Worm (Caenorhabditis elegans) whole organism, L1 larva: ENCODE results near the gene T25B9.8.
A peak's percentile ranks its signal among the peaks of the same experiment; 100 is the strongest.

Experiments
- C16A3.4 ChIP-seq: fragments of 150-350 bp; optimal IDR thresholded peaks from 2 replicates; lab custom pipeline; 2014; ENCODE audit warnings: missing biosample characterization, missing genetic modification characterization
- C34B4.2 ChIP-seq: sonication (generic microtip); optimal IDR thresholded peaks from 2 replicates; lab custom pipeline; 2017; ENCODE audit warnings: mild to moderate bottlenecking, missing genetic modification characterization, missing compliant biosample characterization
- F16B12.6 ChIP-seq: fragments of 150-350 bp; optimal IDR thresholded peaks from 2 replicates; lab custom pipeline; 2014; ENCODE audit warnings: missing biosample characterization, missing genetic modification characterization
- alr-1 ChIP-seq: fragments of 200-800 bp; sonication (Bioruptor generic); optimal IDR thresholded peaks from 2 replicates; lab custom pipeline; 2018; ENCODE audit warnings: borderline replicate concordance, mild to moderate bottlenecking, missing genetic modification characterization, missing compliant biosample characterization
- ama-1 ChIP-seq: fragments of 150-350 bp; optimal IDR thresholded peaks from 2 replicates; lab custom pipeline; 2014
- blmp-1 ChIP-seq: fragments of 150-350 bp; optimal IDR thresholded peaks from 2 replicates; lab custom pipeline; 2014; ENCODE audit warnings: missing biosample characterization, missing genetic modification characterization
- ceh-63 ChIP-seq: fragments of 200-800 bp; sonication (Bioruptor generic); optimal IDR thresholded peaks from 2 replicates; lab custom pipeline; 2018; ENCODE audit warnings: mild to moderate bottlenecking, missing genetic modification characterization, missing compliant biosample characterization
- ceh-8 ChIP-seq: fragments of 200-800 bp; sonication (Bioruptor generic); optimal IDR thresholded peaks from 2 replicates; lab custom pipeline; 2018; ENCODE audit warnings: mild to moderate bottlenecking, missing genetic modification characterization, moderate library complexity, missing compliant biosample characterization
- ceh-82 ChIP-seq, 3 experiments: fragments of 150-350 bp in 1 of 3; sonication (generic microtip) in 2 of 3; optimal IDR thresholded peaks; 2 replicates each; lab custom pipeline; 2014 to 2017; ENCODE audit warnings: missing biosample characterization in 3 of 3, missing genetic modification characterization in 3 of 3
- ceh-90 ChIP-seq: sonication (generic microtip); optimal IDR thresholded peaks from 2 replicates; lab custom pipeline; 2016; ENCODE audit warnings: missing genetic modification characterization, missing compliant biosample characterization
- dpl-1 ChIP-seq, 3 experiments: fragments of 150-350 bp in 2 of 3; sonication (generic microtip) in 1 of 3; optimal IDR thresholded peaks; 2 replicates each; lab custom pipeline; 2014 to 2017; ENCODE audit warnings: missing biosample characterization in 3 of 3, missing genetic modification characterization in 3 of 3, missing genetic modification reagents in 3 of 3
- dsc-1 ChIP-seq: sonication (generic microtip); optimal IDR thresholded peaks from 2 replicates; lab custom pipeline; 2016; ENCODE audit warnings: mild to moderate bottlenecking, missing genetic modification characterization, missing compliant biosample characterization
- efl-1 ChIP-seq, 4 experiments: fragments of 150-350 bp; optimal IDR thresholded peaks in 3 of 4; peaks in 1 of 4; 1 replicate in 1 of 4; 2 replicates in 3 of 4; lab custom pipeline; 2014; ENCODE audit warnings: missing biosample characterization in 2 of 4, missing genetic modification characterization in 2 of 4, missing genetic modification reagents in 2 of 4
- efl-3 ChIP-seq: fragments of 200-800 bp; sonication (Bioruptor generic); optimal IDR thresholded peaks from 2 replicates; lab custom pipeline; 2018; ENCODE audit warnings: mild to moderate bottlenecking, missing genetic modification characterization, missing compliant biosample characterization
- elt-2 ChIP-seq: sonication (generic microtip); optimal IDR thresholded peaks from 2 replicates; lab custom pipeline; 2016; ENCODE audit warnings: missing genetic modification characterization, mild to moderate bottlenecking, inconsistent platforms, missing compliant biosample characterization, missing genetic modification reagents
- fkh-4 ChIP-seq: sonication (generic microtip); optimal IDR thresholded peaks from 2 replicates; lab custom pipeline; 2016; ENCODE audit warnings: missing compliant biosample characterization, missing genetic modification characterization, borderline replicate concordance
- hpl-2 ChIP-seq: fragments of 150-350 bp; optimal IDR thresholded peaks from 2 replicates; lab custom pipeline; 2014; ENCODE audit warnings: missing biosample characterization, missing genetic modification reagents, missing genetic modification characterization
- irx-1 ChIP-seq: sonication (generic microtip); optimal IDR thresholded peaks from 2 replicates; lab custom pipeline; 2016; ENCODE audit warnings: missing genetic modification characterization, missing compliant biosample characterization
- jun-1 ChIP-seq: fragments of 150-350 bp; optimal IDR thresholded peaks from 2 replicates; lab custom pipeline; 2014; ENCODE audit warnings: missing biosample characterization, missing genetic modification reagents, missing genetic modification characterization
- lin-14 ChIP-seq: fragments of 200-800 bp; sonication (Bioruptor generic); optimal IDR thresholded peaks from 2 replicates; lab custom pipeline; 2018; ENCODE audit warnings: mild to moderate bottlenecking, missing genetic modification characterization, moderate library complexity, missing compliant biosample characterization
- lin-15B ChIP-seq: fragments of 150-350 bp; sonication (generic microtip); optimal IDR thresholded peaks from 3 replicates; lab custom pipeline; 2014; ENCODE audit warnings: missing biosample characterization, missing genetic modification characterization
- lin-35 ChIP-seq, 2 experiments: fragments of 150-350 bp; optimal IDR thresholded peaks; 2 replicates each; lab custom pipeline; 2014; ENCODE audit warnings: missing biosample characterization in 2 of 2, missing genetic modification characterization in 2 of 2, missing genetic modification reagents in 2 of 2
- lin-39 ChIP-seq: fragments of 150-350 bp; optimal IDR thresholded peaks from 2 replicates; lab custom pipeline; 2014; ENCODE audit warnings: missing biosample characterization, missing genetic modification reagents, missing genetic modification characterization
- mep-1 ChIP-seq: fragments of 150-350 bp; optimal IDR thresholded peaks from 2 replicates; lab custom pipeline; 2014; ENCODE audit warnings: missing biosample characterization, missing genetic modification characterization
- nhr-11 ChIP-seq: fragments of 150-350 bp; optimal IDR thresholded peaks from 2 replicates; lab custom pipeline; 2014; ENCODE audit warnings: missing biosample characterization, missing genetic modification characterization
- nhr-19 ChIP-seq: fragments of 200-800 bp; sonication (Bioruptor generic); conservative IDR thresholded peaks from 2 replicates; pipeline ENCODE4 v1.3.6; 2022; ENCODE audit warnings: missing genetic modification characterization, missing compliant biosample characterization
- nhr-20 ChIP-seq: sonication (generic microtip); optimal IDR thresholded peaks from 2 replicates; lab custom pipeline; 2016; ENCODE audit warnings: mild to moderate bottlenecking, missing genetic modification characterization, missing compliant biosample characterization
- nhr-237 ChIP-seq: fragments of 150-350 bp; optimal IDR thresholded peaks from 2 replicates; lab custom pipeline; 2014; ENCODE audit warnings: missing biosample characterization, missing genetic modification characterization
- nhr-76 ChIP-seq: sonication (generic microtip); optimal IDR thresholded peaks from 2 replicates; lab custom pipeline; 2017; ENCODE audit warnings: missing biosample characterization, missing genetic modification characterization
- nhr-77 ChIP-seq: fragments of 150-350 bp; optimal IDR thresholded peaks from 2 replicates; lab custom pipeline; 2014; ENCODE audit warnings: missing biosample characterization, missing genetic modification characterization
- nhr-84 ChIP-seq: sonication (generic microtip); optimal IDR thresholded peaks from 2 replicates; lab custom pipeline; 2017; ENCODE audit warnings: missing biosample characterization, missing genetic modification characterization
- skn-1 ChIP-seq: fragments of 150-350 bp; optimal IDR thresholded peaks from 2 replicates; lab custom pipeline; 2014; ENCODE audit warnings: missing biosample characterization, missing genetic modification characterization
- snu-23 ChIP-seq: sonication (generic microtip); optimal IDR thresholded peaks from 2 replicates; lab custom pipeline; 2016; ENCODE audit warnings: missing genetic modification characterization, missing compliant biosample characterization
- sup-37 ChIP-seq: fragments of 200-800 bp; sonication (Bioruptor generic); optimal IDR thresholded peaks from 2 replicates; lab custom pipeline; 2018; ENCODE audit warnings: mild to moderate bottlenecking, missing genetic modification characterization, missing compliant biosample characterization
- swsn-7 ChIP-seq: sonication (generic microtip); optimal IDR thresholded peaks from 2 replicates; lab custom pipeline; 2016; ENCODE audit warnings: missing genetic modification characterization, missing compliant biosample characterization
- tbx-2 ChIP-seq: sonication (generic microtip); optimal IDR thresholded peaks from 2 replicates; lab custom pipeline; 2016; ENCODE audit warnings: missing genetic modification characterization, missing compliant biosample characterization
- unc-130 ChIP-seq: fragments of 150-350 bp; optimal IDR thresholded peaks from 2 replicates; lab custom pipeline; 2017; ENCODE audit warnings: missing biosample characterization, missing genetic modification characterization, inconsistent platforms
- unc-30 ChIP-seq: sonication (generic microtip); optimal IDR thresholded peaks from 2 replicates; lab custom pipeline; 2017; ENCODE audit warnings: missing biosample characterization, missing genetic modification characterization
- xbp-1 ChIP-seq: sonication (generic microtip); optimal IDR thresholded peaks from 2 replicates; lab custom pipeline; 2016; ENCODE audit warnings: missing genetic modification characterization, missing compliant biosample characterization
- zag-1 ChIP-seq: fragments of 150-350 bp; optimal IDR thresholded peaks from 2 replicates; lab custom pipeline; 2014; ENCODE audit warnings: missing biosample characterization, missing genetic modification characterization
- zip-4 ChIP-seq: fragments of 200-800 bp; sonication (Bioruptor generic); optimal IDR thresholded peaks from 2 replicates; lab custom pipeline; 2018; ENCODE audit warnings: mild to moderate bottlenecking, missing genetic modification characterization, moderate library complexity, missing compliant biosample characterization

Gene T25B9.8

ce11 chrIV:10798604-10799003 lies 30.6 kb upstream of the T25B9.8 start:
- TF ChIP-seq skn-1 (tag; lab: Kevin White, UChicago) (no peak), efl-1 (optimal IDR thresholded peaks at IDR 0.05; lab: Kevin White, UChicago) (no peak), efl-1 (GFP tag; optimal IDR thresholded peaks at IDR 0.05 in 1 of 2; lab: Kevin White, UChicago) (peak in 1 of 2 experiments; percentile 78)

- no peak for TF ChIP-seq nhr-11 (tag; lab: Kevin White, UChicago)
- TF ChIP-seq elt-2 (tag; lab: Kevin White, UChicago), result peak; percentile 64
- no peak for TF ChIP-seq nhr-77 (tag; lab: Kevin White, UChicago)
- TF ChIP-seq irx-1, result no peak
- TF ChIP-seq efl-3 (GFP tag; lab: Kevin White, UChicago), result no peak
- TF ChIP-seq ceh-82 (tag; optimal IDR thresholded peaks at IDR 0.05; lab: Kevin White, UChicago), result no peak
- TF ChIP-seq hpl-2 (GFP tag; lab: Kevin White, UChicago), result no peak
- no peak for TF ChIP-seq ceh-63 (GFP tag; lab: Kevin White, UChicago)
Measured at ce11 chrIV:10796707-10797106, 28.7 kb upstream of the T25B9.8 start.

- TF ChIP-seq lin-35 (GFP tag; optimal IDR thresholded peaks at IDR 0.05; lab: Kevin White, UChicago), result peak in 1 of 2 experiments; percentile 24
- peak; percentile 1 for TF ChIP-seq lin-14 (GFP tag; lab: Kevin White, UChicago)
- TF ChIP-seq nhr-19 (GFP tag; lab: Robert Waterston, UW), result no peak
- TF ChIP-seq elt-2 (tag; lab: Kevin White, UChicago), result peak; percentile 67
Measured at ce11 chrIV:10795678-10796077, 27.7 kb upstream of the T25B9.8 start.

ce11 chrIV:10790353-10790752 lies 22.4 kb upstream of the T25B9.8 start, which contains the start of gene pept-2:
Gene pept-2, plus strand, starts transcription at chrIV:10790653.
- no peak for TF ChIP-seq unc-130
- TF ChIP-seq blmp-1 (tag; lab: Kevin White, UChicago), result peak; percentile 24

- TF ChIP-seq efl-1 (optimal IDR thresholded peaks at IDR 0.05; lab: Kevin White, UChicago) (no peak), efl-1 (GFP tag; optimal IDR thresholded peaks at IDR 0.05 in 1 of 2; lab: Kevin White, UChicago) (peak in 1 of 2 experiments; percentile 29), nhr-77 (tag; lab: Kevin White, UChicago) (no peak), ceh-63 (GFP tag; lab: Kevin White, UChicago) (no peak), mep-1 (tag; lab: Kevin White, UChicago) (no peak), C34B4.2 (no peak)
Measured at ce11 chrIV:10786731-10787130, 18.7 kb upstream of the T25B9.8 start, which contains the start of gene srd-7. Gene srd-7, minus strand, starts transcription at chrIV:10786831.

- TF ChIP-seq swsn-7 (tag; lab: Kevin White, UChicago) (no peak), xbp-1 (tag; lab: Kevin White, UChicago) (no peak), ama-1 (no peak), nhr-237 (no peak), dpl-1 (GFP tag; optimal IDR thresholded peaks at IDR 0.05; lab: Kevin White, UChicago) (no peak), ceh-82 (tag; optimal IDR thresholded peaks at IDR 0.05; lab: Kevin White, UChicago) (no peak), lin-39 (tag; lab: Kevin White, UChicago) (no peak), C16A3.4 (no peak), dsc-1 (tag; lab: Kevin White, UChicago) (no peak), alr-1 (no peak), F16B12.6 (tag; lab: Kevin White, UChicago) (no peak), sup-37 (GFP tag; lab: Kevin White, UChicago) (no peak), fkh-4 (tag; lab: Kevin White, UChicago) (no peak), lin-15B (tag; lab: Kevin White, UChicago) (no peak), jun-1 (no peak), C34B4.2 (no peak), ceh-90 (no peak), efl-1 (optimal IDR thresholded peaks at IDR 0.05; lab: Kevin White, UChicago) (no peak), efl-1 (GFP tag; optimal IDR thresholded peaks at IDR 0.05 in 1 of 2; lab: Kevin White, UChicago) (no peak), zip-4 (GFP tag; lab: Kevin White, UChicago) (no peak), tbx-2 (tag; lab: Kevin White, UChicago) (peak; percentile 24), lin-35 (GFP tag; optimal IDR thresholded peaks at IDR 0.05; lab: Kevin White, UChicago) (peak in 1 of 2 experiments; percentile 25), unc-30 (tag; lab: Kevin White, UChicago) (no peak), nhr-84 (tag; lab: Kevin White, UChicago) (no peak), nhr-76 (no peak), nhr-11 (tag; lab: Kevin White, UChicago) (no peak), nhr-20 (tag; lab: Kevin White, UChicago) (peak; percentile 66), blmp-1 (tag; lab: Kevin White, UChicago) (peak; percentile 72), ceh-8 (GFP tag; lab: Kevin White, UChicago) (no peak), efl-3 (GFP tag; lab: Kevin White, UChicago) (no peak), zag-1 (tag; lab: Kevin White, UChicago) (no peak), snu-23 (GFP tag; lab: Kevin White, UChicago) (peak; percentile 34)
Measured at ce11 chrIV:10784085-10784484, 16.1 kb upstream of the T25B9.8 start.
